Fruit fly (Drosophila melanogaster) whole organism, prepupa: ENCODE data around the gene OXA1L.
A peak's percentile ranks its signal among the peaks of the same experiment; 100 is the strongest.

Experiments used
- CG11902 ChIP-seq: fragments of 200-800 bp; sonication (Bioruptor generic); optimal IDR thresholded peaks from 3 replicates; lab custom pipeline; 2016; ENCODE audit warnings: missing biosample characterization, missing genetic modification characterization
- CG15336 ChIP-seq: fragments of 200-800 bp; sonication (Bioruptor generic); IDR thresholded peaks from 2 replicates; pipeline ENCODE4 v1.3.6; 2022; ENCODE audit warnings: missing biosample characterization, missing genetic modification characterization
- CG8119 ChIP-seq: fragments of 200-800 bp; sonication (Bioruptor generic); IDR thresholded peaks from 3 replicates; pipeline ENCODE4 v1.3.6; 2022; ENCODE audit warnings: missing biosample characterization, missing genetic modification characterization
- CG8319 ChIP-seq: fragments of 200-800 bp; sonication (Bioruptor generic); optimal IDR thresholded peaks from 3 replicates; lab custom pipeline; 2016; ENCODE audit warnings: missing biosample characterization, missing genetic modification characterization
- CG9139 ChIP-seq: fragments of 200-800 bp; sonication (Bioruptor generic); optimal IDR thresholded peaks from 3 replicates; lab custom pipeline; 2017; ENCODE audit warnings: missing biosample characterization, mild to moderate bottlenecking, missing genetic modification characterization
- Ets21C ChIP-seq: fragments of 200-800 bp; sonication (Bioruptor generic); optimal IDR thresholded peaks from 3 replicates; lab custom pipeline; 2016; ENCODE audit warnings: missing biosample characterization, missing genetic modification characterization
- Gug ChIP-seq: fragments of 200-800 bp; sonication (Bioruptor generic); IDR thresholded peaks from 2 replicates; pipeline ENCODE4 v1.3.6; 2022; ENCODE audit warnings: missing biosample characterization, missing genetic modification characterization
- Sox102F ChIP-seq: fragments of 200-800 bp; sonication (Bioruptor generic); optimal IDR thresholded peaks from 2 replicates; lab custom pipeline; 2016; ENCODE audit warnings: missing biosample characterization, mild to moderate bottlenecking, missing genetic modification characterization
- Sox14 ChIP-seq: fragments of 200-800 bp; sonication (Bioruptor generic); optimal IDR thresholded peaks from 3 replicates; lab custom pipeline; 2016; ENCODE audit warnings: missing biosample characterization, missing genetic modification characterization
- Sox15 ChIP-seq: fragments of 200-800 bp; sonication (Bioruptor generic); optimal IDR thresholded peaks from 3 replicates; lab custom pipeline; 2016; ENCODE audit warnings: missing biosample characterization, missing genetic modification characterization
- achi ChIP-seq: fragments of 200-800 bp; sonication (Bioruptor generic); optimal IDR thresholded peaks from 3 replicates; lab custom pipeline; 2016; ENCODE audit warnings: missing biosample characterization, missing genetic modification characterization
- net ChIP-seq: fragments of 200-800 bp; sonication (Bioruptor generic); optimal IDR thresholded peaks from 3 replicates; lab custom pipeline; 2016; ENCODE audit warnings: missing biosample characterization, missing genetic modification characterization
- salr ChIP-seq, 2 experiments: fragments of 200-800 bp; sonication (Bioruptor generic); optimal IDR thresholded peaks; 3 replicates each; lab custom pipeline; 2016 to 2018; ENCODE audit warnings: missing biosample characterization in 2 of 2, missing genetic modification characterization in 2 of 2, mild to moderate bottlenecking in 1 of 2

dm6 chr3L:10931430-10931829 lies 45.2 kb upstream of the OXA1L start:
- TF ChIP-seq Gug = peak; percentile 73
- TF ChIP-seq salr (GFP tag; optimal IDR thresholded peaks at IDR 0.05; lab: Kevin White, UChicago) = peak; percentile 44 to 69
- TF ChIP-seq Sox102F = no peak
- TF ChIP-seq CG8119 (GFP tag; lab: Robert Waterston, UW) = peak; percentile 89
- peak; percentile 76 for TF ChIP-seq net (GFP tag; lab: Kevin White, UChicago)
- TF ChIP-seq CG8319 = no peak
- no peak for TF ChIP-seq CG11902 (GFP tag; lab: Kevin White, UChicago)
- TF ChIP-seq Sox14 (GFP tag; lab: Kevin White, UChicago) = peak; percentile 52
- TF ChIP-seq CG9139 = peak; percentile 50
- TF ChIP-seq CG15336 = peak; percentile 88
- TF ChIP-seq Ets21C (GFP tag; lab: Kevin White, UChicago) = no peak
- no peak for TF ChIP-seq Sox15
- TF ChIP-seq achi (GFP tag; lab: Kevin White, UChicago) = peak; percentile 83
